Worm (Caenorhabditis elegans): ENCODE results near the gene T22F3.7.

T22F3.7 gene

ce11 chrV:3581034-3581433, 19.4 kb downstream of the T22F3.7 start:
- TF ChIP-seq nhr-129 (tag; optimal IDR thresholded peaks at IDR 0.05) (peak; percentile 11), ZK546.5 (tag; optimal IDR thresholded peaks at IDR 0.05) (no peak)

ce11 chrV:3580385-3580784, 20.1 kb downstream of the T22F3.7 start:
- TF ChIP-seq nhr-129 (tag; optimal IDR thresholded peaks at IDR 0.05), result no peak
- peak; percentile 51 for TF ChIP-seq fos-1 (tag; optimal IDR thresholded peaks at IDR 0.05)

DNA sequence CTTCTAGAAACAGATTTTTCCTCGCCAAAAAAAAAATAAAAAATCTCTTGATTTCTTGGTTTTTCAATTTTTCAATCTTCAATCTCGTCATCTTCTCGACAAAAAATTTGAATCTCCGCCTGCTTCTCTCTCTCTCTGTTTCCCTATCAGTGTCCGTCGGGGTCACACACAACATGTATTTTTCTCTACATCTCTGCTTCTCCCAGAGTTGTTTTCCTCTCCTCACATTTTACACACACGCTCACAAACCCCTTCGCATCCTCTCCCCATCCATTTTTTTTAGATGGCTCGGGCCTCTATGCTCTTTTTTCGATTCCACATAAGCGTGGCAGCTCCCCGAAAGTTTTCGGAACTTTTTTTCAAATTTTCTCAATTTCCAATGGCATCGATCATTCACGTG, 20.7 kb downstream of the T22F3.7 start:
- TF ChIP-seq nhr-11 (tag; optimal IDR thresholded peaks at IDR 0.05), result no peak
- TF ChIP-seq Y55F3AM.14 (GFP tag; optimal IDR thresholded peaks at IDR 0.05), result no peak
- peak; percentile 45 for TF ChIP-seq C34F6.9 (tag; optimal IDR thresholded peaks at IDR 0.05)
- TF ChIP-seq sma-9 (GFP tag; optimal IDR thresholded peaks at IDR 0.05), result peak; percentile 75
- TF ChIP-seq sma-9 (tag; optimal IDR thresholded peaks at IDR 0.05), result no peak
- no peak for TF ChIP-seq zag-1 (tag; optimal IDR thresholded peaks at IDR 0.05)
- no peak for TF ChIP-seq lin-39 (tag; optimal IDR thresholded peaks at IDR 0.05)
- no peak for TF ChIP-seq nhr-21 (tag; optimal IDR thresholded peaks at IDR 0.05)
- no peak for TF ChIP-seq egl-27 (tag; optimal IDR thresholded peaks at IDR 0.05)
- TF ChIP-seq fos-1 (tag; optimal IDR thresholded peaks at IDR 0.05), result peak; percentile 64
- TF ChIP-seq nhr-25 (tag; optimal IDR thresholded peaks at IDR 0.05), result no peak
- TF ChIP-seq peb-1 (tag; optimal IDR thresholded peaks at IDR 0.05), result no peak
- TF ChIP-seq lsy-2 (tag; optimal IDR thresholded peaks at IDR 0.05), result peak in 1 of 2 experiments; percentile 61
- TF ChIP-seq ama-1 (optimal IDR thresholded peaks at IDR 0.05), result peak; percentile 57
- TF ChIP-seq snpc-4 (tag; optimal IDR thresholded peaks at IDR 0.05), result peak; percentile 42
- TF ChIP-seq nhr-23 (tag; optimal IDR thresholded peaks at IDR 0.05), result no peak
- peak; percentile 9 for TF ChIP-seq sma-3 (GFP tag; optimal IDR thresholded peaks at IDR 0.05)
- no peak for TF ChIP-seq nhr-77 (tag; optimal IDR thresholded peaks at IDR 0.05)
- no peak for TF ChIP-seq R02D3.7 (tag; optimal IDR thresholded peaks at IDR 0.05)
- peak; percentile 44 for TF ChIP-seq F13H6.1 (tag; optimal IDR thresholded peaks at IDR 0.05)
- TF ChIP-seq lin-13 (GFP tag; optimal IDR thresholded peaks at IDR 0.05), result peak; percentile 44
- TF ChIP-seq crh-2 (tag; optimal IDR thresholded peaks at IDR 0.05), result peak; percentile 49
- TF ChIP-seq skn-1 (tag; optimal IDR thresholded peaks at IDR 0.05), result no peak
- peak; percentile 55 for TF ChIP-seq unc-55 (GFP tag; optimal IDR thresholded peaks at IDR 0.05)
- peak; percentile 51 for TF ChIP-seq gmeb-1 (tag; optimal IDR thresholded peaks at IDR 0.05)
- peak; percentile 75 for TF ChIP-seq nhr-129 (tag; optimal IDR thresholded peaks at IDR 0.05)

DNA sequence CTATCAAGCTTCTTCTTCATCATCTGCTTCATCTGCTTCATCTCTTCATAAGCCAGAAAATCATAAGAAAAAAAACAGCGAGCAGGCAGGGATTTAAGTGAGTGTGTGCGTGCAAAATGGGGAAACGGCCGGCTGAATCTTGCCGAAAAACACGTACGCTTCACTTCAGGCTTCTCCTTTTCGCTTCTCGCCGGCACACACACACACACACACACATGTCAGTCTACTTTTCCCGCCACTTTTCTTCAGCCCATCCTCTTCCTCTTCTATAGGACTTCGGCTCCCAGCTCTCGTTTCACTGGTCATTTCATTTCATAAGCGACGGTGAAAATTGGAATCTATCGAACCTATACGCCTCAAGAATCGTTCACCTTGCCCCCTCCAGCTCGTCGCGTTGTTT, 21.2 kb downstream of the T22F3.7 start:
- TF ChIP-seq lin-11 (tag; optimal IDR thresholded peaks at IDR 0.05) (peak; percentile 14), nhr-129 (tag; optimal IDR thresholded peaks at IDR 0.05) (peak; percentile 67), C34F6.9 (tag; optimal IDR thresholded peaks at IDR 0.05) (peak; percentile 40), unc-55 (GFP tag; optimal IDR thresholded peaks at IDR 0.05) (no peak)

ce11 chrV:3578813-3579212, 21.7 kb downstream of the T22F3.7 start, which contains the start of gene pygl-1:
pygl-1 (plus strand) TSS chrV:3579023.
- TF ChIP-seq nhr-25 (tag; optimal IDR thresholded peaks at IDR 0.05), result no peak
- no peak for TF ChIP-seq dmd-4 (tag; optimal IDR thresholded peaks at IDR 0.05)
- peak in 1 of 2 experiments; percentile 81 for TF ChIP-seq lsy-2 (tag; optimal IDR thresholded peaks at IDR 0.05)

DNA sequence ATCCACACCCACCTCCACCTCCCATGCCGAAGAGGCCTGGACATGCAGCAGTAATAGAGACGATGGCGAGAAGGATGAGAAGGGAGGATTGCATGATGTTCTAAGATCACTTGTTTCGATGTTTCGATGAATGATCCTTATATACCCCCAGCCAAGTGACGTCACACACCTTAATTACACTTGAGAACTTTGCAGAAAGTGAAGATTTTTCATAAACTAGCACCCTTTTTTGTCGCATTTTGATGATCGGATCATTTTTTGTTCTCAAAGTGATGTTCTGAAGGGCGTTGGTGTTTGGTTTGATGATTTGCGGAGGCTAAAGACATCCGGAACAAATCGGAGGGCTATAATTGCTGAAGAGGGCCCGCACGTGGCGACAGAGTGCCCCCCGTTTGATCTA, 24.7 kb downstream of the T22F3.7 start, which contains the start of gene grl-27:
Gene grl-27 (minus strand): TSS at position 101 of the 400 bp plus-strand sequence.
- TF ChIP-seq ztf-11 (tag; optimal IDR thresholded peaks at IDR 0.05) (no peak), F13H6.1 (tag; optimal IDR thresholded peaks at IDR 0.05) (no peak), ama-1 (optimal IDR thresholded peaks at IDR 0.05) (no peak), unc-55 (GFP tag; optimal IDR thresholded peaks at IDR 0.05) (no peak), sma-3 (GFP tag; optimal IDR thresholded peaks at IDR 0.05) (no peak), peb-1 (tag; optimal IDR thresholded peaks at IDR 0.05) (no peak), nhr-11 (tag; optimal IDR thresholded peaks at IDR 0.05) (no peak), aly-2 (tag; optimal IDR thresholded peaks at IDR 0.05) (no peak), mbf-1 (tag; optimal IDR thresholded peaks at IDR 0.05) (no peak), ceh-82 (tag; optimal IDR thresholded peaks at IDR 0.05) (no peak), nhr-77 (tag; optimal IDR thresholded peaks at IDR 0.05) (no peak)
